Worm (Caenorhabditis elegans) whole organism, late embryonic: ENCODE measurements around the gene F54F7.9.

Experiments
- ceh-6 ChIP-seq: fragments of 200-800 bp; sonication (Bioruptor generic); optimal IDR thresholded peaks from 2 replicates; lab custom pipeline; 2018; ENCODE audit warnings: mild to moderate bottlenecking, missing genetic modification characterization, missing compliant biosample characterization
- elt-2 ChIP-seq: sonication (generic microtip); optimal IDR thresholded peaks from 2 replicates; lab custom pipeline; 2016; ENCODE audit warnings: missing genetic modification reagents, missing genetic modification characterization, missing compliant biosample characterization
- lim-6 ChIP-seq: sonication (generic microtip); optimal IDR thresholded peaks from 2 replicates; lab custom pipeline; 2016; ENCODE audit warnings: missing genetic modification characterization, missing compliant biosample characterization
- odd-2 ChIP-seq: sonication (generic microtip); optimal IDR thresholded peaks from 2 replicates; lab custom pipeline; 2017; ENCODE audit warnings: antibody characterized with exemption, mild to moderate bottlenecking, missing genetic modification characterization, missing compliant biosample characterization
- ttx-3 ChIP-seq: sonication (generic microtip); optimal IDR thresholded peaks from 2 replicates; lab custom pipeline; 2016; ENCODE audit warnings: missing genetic modification reagents, missing genetic modification characterization, missing compliant biosample characterization

ce11 chrX:11896708-11897107 is 48.2 kb upstream of the F54F7.9 start:
- TF ChIP-seq odd-2 (tag; lab: Kevin White, UChicago): no peak
- TF ChIP-seq ceh-6 (GFP tag; lab: Kevin White, UChicago): no peak
- no peak for TF ChIP-seq ttx-3 (tag; lab: Kevin White, UChicago)
- no peak for TF ChIP-seq elt-2
- TF ChIP-seq lim-6: no peak
